Fruit fly (Drosophila melanogaster) whole organism, wandering third instar larva: ENCODE data around the gene CG5934.

Source experiments
- CG32264 ChIP-seq: fragments of 200-800 bp; sonication (Bioruptor generic); optimal IDR thresholded peaks from 2 replicates; lab custom pipeline; 2016; ENCODE audit warnings: missing biosample characterization, missing genetic modification characterization
- CG9705 ChIP-seq: fragments of 200-800 bp; sonication (Bioruptor generic); optimal IDR thresholded peaks from 2 replicates; lab custom pipeline; 2018; ENCODE audit warnings: missing biosample characterization, mild to moderate bottlenecking, missing genetic modification characterization
- Dfd ChIP-seq: fragments of >200 bp; optimal IDR thresholded peaks from 2 replicates; lab custom pipeline; 2017; ENCODE audit warnings: missing biosample characterization, missing genetic modification characterization
- Dif ChIP-seq: fragments of 200-275, 200-300 bp; sonication (Bioruptor generic); optimal IDR thresholded peaks from 2 replicates; lab custom pipeline; 2018; ENCODE audit warnings: missing biosample characterization, missing genetic modification characterization; ENCODE audit not compliant: partially characterized antibody
- HLH106 ChIP-seq: fragments of 200-800 bp; optimal IDR thresholded peaks from 3 replicates; lab custom pipeline; 2019; ENCODE audit warnings: missing biosample characterization, mild to moderate bottlenecking, missing genetic modification characterization, moderate library complexity
- Hnf4 ChIP-seq: fragments of 200-800 bp; sonication (Bioruptor generic); optimal IDR thresholded peaks from 2 replicates; lab custom pipeline; 2016; ENCODE audit warnings: missing biosample characterization, mild to moderate bottlenecking, missing genetic modification characterization
- Hr78 ChIP-seq: fragments of >200 bp; optimal IDR thresholded peaks from 2 replicates; lab custom pipeline; 2017; ENCODE audit warnings: missing biosample characterization, missing genetic modification characterization
- Hr83 ChIP-seq: fragments of 200-300 bp; sonication (Bioruptor generic); optimal IDR thresholded peaks from 2 replicates; lab custom pipeline; 2016; ENCODE audit warnings: missing biosample characterization, mild to moderate bottlenecking, missing genetic modification characterization, moderate library complexity; ENCODE audit not compliant: poor library complexity, severe bottlenecking
- Jra ChIP-seq: sonication (Bioruptor generic); optimal IDR thresholded peaks from 2 replicates; lab custom pipeline; 2016; ENCODE audit warnings: missing biosample characterization, missing genetic modification characterization
- Mio ChIP-seq: sonication (Bioruptor generic); optimal IDR thresholded peaks from 2 replicates; lab custom pipeline; 2016; ENCODE audit warnings: missing biosample characterization, missing genetic modification characterization
- Myc ChIP-seq: fragments of >200 bp; optimal IDR thresholded peaks from 2 replicates; lab custom pipeline; 2017
- N ChIP-seq: fragments of >200 bp; optimal IDR thresholded peaks from 2 replicates; lab custom pipeline; 2018; ENCODE audit warnings: missing biosample characterization, missing external identifiers, missing genetic modification characterization
- OdsH ChIP-seq: fragments of 200-800 bp; sonication (Bioruptor generic); optimal IDR thresholded peaks from 2 replicates; lab custom pipeline; 2016; ENCODE audit warnings: missing biosample characterization, mild to moderate bottlenecking, missing genetic modification characterization
- Rel ChIP-seq, 2 experiments: fragments of 200-800 bp; sonication (Bioruptor generic) in 1 of 2; optimal IDR thresholded peaks; 2 replicates in 1 of 2; 3 replicates in 1 of 2; lab custom pipeline; 2016 to 2019; ENCODE audit warnings: mild to moderate bottlenecking in 2 of 2, missing biosample characterization in 2 of 2, missing genetic modification characterization in 2 of 2, moderate library complexity in 1 of 2
- Sp1 ChIP-seq: fragments of 200-800 bp; sonication (Bioruptor generic); optimal IDR thresholded peaks from 3 replicates; lab custom pipeline; 2019; ENCODE audit warnings: missing biosample characterization, mild to moderate bottlenecking, missing genetic modification characterization, moderate library complexity
- Vsx2 ChIP-seq: fragments of 200-300, 225-300 bp; sonication (Bioruptor generic); optimal IDR thresholded peaks from 2 replicates; lab custom pipeline; 2018; ENCODE audit warnings: missing biosample characterization, missing genetic modification characterization; ENCODE audit not compliant: partially characterized antibody
- br ChIP-seq: fragments of 200-800 bp; sonication (Bioruptor generic); optimal IDR thresholded peaks from 2 replicates; lab custom pipeline; 2016; ENCODE audit warnings: missing biosample characterization, missing genetic modification characterization
- brk ChIP-seq: fragments of 200-800 bp; sonication (Bioruptor generic); optimal IDR thresholded peaks from 2 replicates; lab custom pipeline; 2016; ENCODE audit warnings: missing biosample characterization, mild to moderate bottlenecking, missing genetic modification characterization
- dl ChIP-seq, 2 experiments: fragments of 175-275, 200-275 bp in 1 of 2; fragments of 200-275 bp in 1 of 2; sonication (Bioruptor generic); optimal IDR thresholded peaks; lab custom pipeline; 2018; ENCODE audit warnings: mild to moderate bottlenecking in 2 of 2, missing biosample characterization in 2 of 2, missing genetic modification characterization in 2 of 2, moderate library complexity in 2 of 2; ENCODE audit not compliant: partially characterized antibody in 2 of 2, insufficient read depth in 1 of 2
- dmrt93B ChIP-seq: fragments of 200-800 bp; sonication (Bioruptor generic); optimal IDR thresholded peaks from 2 replicates; lab custom pipeline; 2018; ENCODE audit warnings: missing biosample characterization, mild to moderate bottlenecking, missing genetic modification characterization
- dsf ChIP-seq: sonication (Bioruptor generic); optimal IDR thresholded peaks from 2 replicates; lab custom pipeline; 2016; ENCODE audit warnings: missing biosample characterization, missing genetic modification characterization, borderline replicate concordance
- ey ChIP-seq: fragments of 200-800 bp; sonication (Bioruptor generic); optimal IDR thresholded peaks from 2 replicates; lab custom pipeline; 2016; ENCODE audit warnings: missing biosample characterization, missing genetic modification characterization
- foxo ChIP-seq, 2 experiments: fragments of 200-800 bp; sonication (Bioruptor generic); optimal IDR thresholded peaks; 2 replicates in 1 of 2; 3 replicates in 1 of 2; lab custom pipeline; 2016 to 2017; ENCODE audit warnings: missing biosample characterization in 2 of 2, missing genetic modification characterization in 2 of 2
- fru ChIP-seq: fragments of 200-800 bp; sonication (Bioruptor generic); optimal IDR thresholded peaks from 3 replicates; lab custom pipeline; 2016; ENCODE audit warnings: missing biosample characterization, mild to moderate bottlenecking, missing genetic modification characterization
- h ChIP-seq: fragments of 200-800 bp; sonication (Bioruptor generic); optimal IDR thresholded peaks from 3 replicates; lab custom pipeline; 2016; ENCODE audit warnings: missing biosample characterization, mild to moderate bottlenecking, missing genetic modification characterization
- jim ChIP-seq: fragments of 175-275, 200-325 bp; sonication (Bioruptor generic); optimal IDR thresholded peaks from 2 replicates; lab custom pipeline; 2016; ENCODE audit warnings: missing biosample characterization, mild to moderate bottlenecking, missing genetic modification characterization
- lola ChIP-seq: fragments of >200 bp; optimal IDR thresholded peaks from 2 replicates; lab custom pipeline; 2017; ENCODE audit warnings: missing biosample characterization, missing genetic modification characterization
- pan ChIP-seq: fragments of >200 bp; optimal IDR thresholded peaks from 2 replicates; lab custom pipeline; 2017
- psq ChIP-seq: fragments of 200-800 bp; sonication (Bioruptor generic); optimal IDR thresholded peaks from 3 replicates; lab custom pipeline; 2017; ENCODE audit warnings: missing biosample characterization, mild to moderate bottlenecking, missing genetic modification characterization, moderate library complexity
- rgr ChIP-seq: fragments of 200-800 bp; sonication (Bioruptor generic); optimal IDR thresholded peaks from 3 replicates; lab custom pipeline; 2016; ENCODE audit warnings: missing biosample characterization, mild to moderate bottlenecking, missing genetic modification characterization
- sage ChIP-seq: fragments of 200-800 bp; sonication (Bioruptor generic); optimal IDR thresholded peaks from 2 replicates; lab custom pipeline; 2016; ENCODE audit warnings: missing biosample characterization, mild to moderate bottlenecking, missing genetic modification characterization
- sv ChIP-seq: fragments of 200-800 bp; sonication (Bioruptor generic); optimal IDR thresholded peaks from 3 replicates; lab custom pipeline; 2016; ENCODE audit warnings: missing biosample characterization, missing genetic modification characterization
- tai ChIP-seq: sonication (Bioruptor generic); optimal IDR thresholded peaks from 2 replicates; lab custom pipeline; 2016; ENCODE audit warnings: missing biosample characterization, missing genetic modification characterization
- usp ChIP-seq: fragments of >200 bp; optimal IDR thresholded peaks from 2 replicates; lab custom pipeline; 2017; ENCODE audit warnings: missing biosample characterization, missing genetic modification characterization
- woc ChIP-seq: sonication (Bioruptor generic); optimal IDR thresholded peaks from 2 replicates; lab custom pipeline; 2016; ENCODE audit warnings: missing biosample characterization, mild to moderate bottlenecking, missing genetic modification characterization

Gene CG5934

dm6 chr3R:27292159-27292880 lies 18.8 kb downstream of the CG5934 start, which contains the start of gene CG3348:
Gene CG3348, minus strand, starts transcription at chr3R:27292209.
- TF ChIP-seq Dfd (GFP tag; lab: Kevin White, UChicago), result no peak
- TF ChIP-seq Hr83 (GFP tag; lab: Kevin White, UChicago), result peak; percentile 36
- no peak for TF ChIP-seq Rel (GFP tag; optimal IDR thresholded peaks at IDR 0.05; lab: Kevin White, UChicago)
- TF ChIP-seq Rel (tag; optimal IDR thresholded peaks at IDR 0.05; lab: Kevin White, UChicago), result peak; percentile 8
- TF ChIP-seq HLH106 (tag; lab: Kevin White, UChicago), result peak; percentile 24
- no peak for TF ChIP-seq sage
- TF ChIP-seq h, result peak; percentile 72
- TF ChIP-seq usp (GFP tag; lab: Kevin White, UChicago), result no peak
- peak; percentile 73 for TF ChIP-seq fru (GFP tag; lab: Kevin White, UChicago)
- TF ChIP-seq Jra (GFP tag; lab: Kevin White, UChicago), result peak; percentile 32
- TF ChIP-seq N, result no peak
- peak in 1 of 2 experiments; percentile 78 for TF ChIP-seq foxo (GFP tag; optimal IDR thresholded peaks at IDR 0.05; lab: Kevin White, UChicago)
- no peak for TF ChIP-seq pan (lab: Kevin White, UChicago)
- TF ChIP-seq Hnf4, result peak; percentile 69
- peak; percentile 46 for TF ChIP-seq br (GFP tag; lab: Kevin White, UChicago)
- peak; percentile 49 for TF ChIP-seq psq
- peak; percentile 15 for TF ChIP-seq woc
- TF ChIP-seq CG9705 (GFP tag; lab: Kevin White, UChicago), result no peak
- TF ChIP-seq OdsH (GFP tag; lab: Kevin White, UChicago), result peak; percentile 64
- TF ChIP-seq rgr (GFP tag; lab: Kevin White, UChicago), result peak; percentile 78
- peak; percentile 9 for TF ChIP-seq dmrt93B (GFP tag; lab: Kevin White, UChicago)
- TF ChIP-seq sv (GFP tag; lab: Kevin White, UChicago), result peak; percentile 50
- peak; percentile 50 for TF ChIP-seq CG32264 (GFP tag; lab: Kevin White, UChicago)
- peak; percentile 71 for TF ChIP-seq ey (GFP tag; lab: Kevin White, UChicago)
- TF ChIP-seq Sp1 (GFP tag; lab: Kevin White, UChicago), result peak; percentile 65
- TF ChIP-seq dsf (GFP tag; lab: Kevin White, UChicago), result no peak

DNA sequence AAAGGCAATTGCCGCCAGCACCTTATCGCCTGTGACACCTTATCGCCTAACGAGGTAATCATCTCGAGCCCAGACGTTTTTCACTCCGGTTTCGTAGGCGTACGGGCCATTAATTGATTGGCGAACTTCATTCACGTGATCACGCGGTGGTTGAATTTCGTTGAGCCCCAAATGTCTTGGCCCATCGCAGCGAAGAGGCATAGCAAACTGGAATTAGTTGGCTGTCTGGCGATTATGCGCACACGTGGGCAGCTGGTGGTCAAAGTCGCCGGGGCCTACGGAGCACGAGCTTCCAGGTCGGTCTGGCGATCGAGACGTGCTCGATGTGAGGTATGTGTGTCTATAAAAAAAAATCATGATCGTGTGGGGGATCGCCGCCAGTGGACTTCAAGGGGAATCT lies 19.6 kb downstream of the CG5934 start:
- TF ChIP-seq dl (GFP tag; optimal IDR thresholded peaks at IDR 0.05; lab: Kevin White, UChicago; ENCODE audit: insufficient read depth in 1 of 2, partially characterized antibody in 2 of 2) (no peak), fru (GFP tag; lab: Kevin White, UChicago) (no peak), foxo (GFP tag; optimal IDR thresholded peaks at IDR 0.05; lab: Kevin White, UChicago) (no peak), br (GFP tag; lab: Kevin White, UChicago) (no peak), h (no peak), CG32264 (GFP tag; lab: Kevin White, UChicago) (no peak), brk (no peak), Hr83 (GFP tag; lab: Kevin White, UChicago) (no peak), sage (no peak), Myc (lab: Kevin White, UChicago) (no peak), Hr78 (GFP tag; lab: Kevin White, UChicago) (no peak), Vsx2 (GFP tag; lab: Kevin White, UChicago) (no peak), dsf (GFP tag; lab: Kevin White, UChicago) (no peak), Sp1 (GFP tag; lab: Kevin White, UChicago) (no peak), Dfd (GFP tag; lab: Kevin White, UChicago) (no peak), Mio (no peak)

DNA sequence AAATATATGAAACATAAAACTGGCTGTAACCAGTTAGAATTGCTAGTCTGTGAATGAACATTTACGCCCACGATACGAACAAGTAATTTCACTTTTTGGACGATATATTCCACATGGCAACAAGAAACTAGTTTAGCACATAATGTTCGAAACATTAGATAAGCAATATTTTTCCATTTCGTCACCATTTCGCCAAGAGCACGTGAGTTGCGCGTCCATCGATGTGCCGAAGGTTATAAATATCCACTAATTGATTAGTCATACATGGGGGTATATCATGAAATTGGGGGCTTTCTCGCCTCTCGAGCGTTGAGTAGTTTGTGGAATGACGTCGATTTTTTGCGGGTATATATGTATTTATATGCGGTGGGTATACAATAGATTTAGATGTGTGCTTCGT lies 20.6 kb downstream of the CG5934 start:
- no peak for TF ChIP-seq sage
- no peak for TF ChIP-seq lola (GFP tag; lab: Kevin White, UChicago)
- TF ChIP-seq dsf (GFP tag; lab: Kevin White, UChicago), result no peak
- TF ChIP-seq N, result no peak
- TF ChIP-seq sv (GFP tag; lab: Kevin White, UChicago), result no peak
- TF ChIP-seq Hr83 (GFP tag; lab: Kevin White, UChicago), result no peak
- TF ChIP-seq HLH106 (tag; lab: Kevin White, UChicago), result no peak
- TF ChIP-seq OdsH (GFP tag; lab: Kevin White, UChicago), result no peak
- TF ChIP-seq Dif, result no peak
- no peak for TF ChIP-seq tai
- no peak for TF ChIP-seq CG9705 (GFP tag; lab: Kevin White, UChicago)
- TF ChIP-seq br (GFP tag; lab: Kevin White, UChicago), result no peak
- no peak for TF ChIP-seq dl (GFP tag; optimal IDR thresholded peaks at IDR 0.05; lab: Kevin White, UChicago; ENCODE audit: insufficient read depth in 1 of 2, partially characterized antibody in 2 of 2)
- TF ChIP-seq jim, result no peak
- no peak for TF ChIP-seq woc
